Worm (Caenorhabditis elegans): ENCODE measurements around the gene F57E7.4.

DNA sequence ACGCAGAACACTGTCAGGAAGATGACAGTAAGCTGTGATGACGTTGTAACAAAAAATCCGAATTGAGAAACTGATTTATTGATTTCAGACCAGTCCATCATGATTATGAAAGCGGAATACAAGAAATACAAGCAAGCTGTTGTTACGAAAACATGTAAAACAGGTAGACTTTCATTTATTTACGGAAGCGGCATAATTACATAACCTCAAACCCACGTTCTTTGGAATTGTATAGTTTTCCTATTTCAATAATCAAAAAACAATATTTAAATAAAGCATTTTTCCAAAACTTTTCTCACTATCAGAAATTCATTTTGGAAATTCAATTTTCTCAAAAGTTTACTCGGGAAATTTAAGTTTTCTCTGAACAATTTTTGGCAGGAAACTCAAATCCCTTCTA lies 22.1 kb downstream of the F57E7.4 start, which contains the start of gene str-15:
- TF ChIP-seq snpc-4 (tag; optimal IDR thresholded peaks at IDR 0.05) (no peak), mls-2 (tag; optimal IDR thresholded peaks at IDR 0.05) (no peak), unc-120 (tag; optimal IDR thresholded peaks at IDR 0.05; ENCODE audit: poor library complexity, severe bottlenecking) (no peak)

Data from whole organism, mixed stage, embryonic.